Fruit fly (Drosophila melanogaster) whole organism, pupa: ENCODE results near the gene CG34284.

Experiments used
- CG4496 ChIP-seq: fragments of 200-800 bp; sonication (Bioruptor generic); IDR thresholded peaks from 3 replicates; pipeline ENCODE4 v1.3.6; 2022; ENCODE audit warnings: missing biosample characterization, missing genetic modification characterization
- CG8301 ChIP-seq: fragments of 200-800 bp; sonication (Bioruptor generic); optimal IDR thresholded peaks from 2 replicates; lab custom pipeline; 2018; ENCODE audit warnings: missing biosample characterization, mild to moderate bottlenecking, missing genetic modification characterization
- Pif1A ChIP-seq: fragments of 200-800 bp; sonication (Bioruptor generic); optimal IDR thresholded peaks from 3 replicates; lab custom pipeline; 2016; ENCODE audit warnings: missing biosample characterization, missing genetic modification characterization

- no peak for TF ChIP-seq Pif1A
- no peak for TF ChIP-seq CG4496 (GFP tag; lab: Robert Waterston, UW)
- TF ChIP-seq CG8301 (tag; lab: Kevin White, UChicago): no peak
These were observed 25.7 kb upstream of the CG34284 start, which contains the start of gene Mpc1 for dm6 chr3R:18928346-18928917.
